Worm (Caenorhabditis elegans): Measurements from ENCODE around the gene sre-11.

sre-11 gene

ce11 chrV:7635469-7635868, 48.3 kb downstream of the sre-11 start, which contains the start of gene srd-29:
Gene srd-29, plus strand, starts transcription at chrV:7635769.
- TF ChIP-seq vab-15 (tag; optimal IDR thresholded peaks at IDR 0.05), result no peak
- no peak for TF ChIP-seq skn-1 (tag; optimal IDR thresholded peaks at IDR 0.05)
- TF ChIP-seq fkh-8 (tag; optimal IDR thresholded peaks at IDR 0.05), result no peak
- TF ChIP-seq nhr-12 (tag; optimal IDR thresholded peaks at IDR 0.05), result no peak
- TF ChIP-seq zag-1 (tag; optimal IDR thresholded peaks at IDR 0.05), result no peak
- no peak for TF ChIP-seq sup-37 (GFP tag; optimal IDR thresholded peaks at IDR 0.05)
- no peak for TF ChIP-seq xbp-1 (tag; optimal IDR thresholded peaks at IDR 0.05)
- TF ChIP-seq nhr-76 (tag; optimal IDR thresholded peaks at IDR 0.05), result no peak
- no peak for TF ChIP-seq lin-14 (GFP tag; optimal IDR thresholded peaks at IDR 0.05)
- TF ChIP-seq nhr-84 (tag; optimal IDR thresholded peaks at IDR 0.05), result no peak
- no peak for TF ChIP-seq fkh-4 (tag; optimal IDR thresholded peaks at IDR 0.05; ENCODE audit: borderline replicate concordance)
- TF ChIP-seq F16B12.6 (tag; optimal IDR thresholded peaks at IDR 0.05), result no peak
- TF ChIP-seq dsc-1 (tag; optimal IDR thresholded peaks at IDR 0.05), result no peak
- TF ChIP-seq fkh-10 (GFP tag; optimal IDR thresholded peaks at IDR 0.05), result no peak

DNA sequence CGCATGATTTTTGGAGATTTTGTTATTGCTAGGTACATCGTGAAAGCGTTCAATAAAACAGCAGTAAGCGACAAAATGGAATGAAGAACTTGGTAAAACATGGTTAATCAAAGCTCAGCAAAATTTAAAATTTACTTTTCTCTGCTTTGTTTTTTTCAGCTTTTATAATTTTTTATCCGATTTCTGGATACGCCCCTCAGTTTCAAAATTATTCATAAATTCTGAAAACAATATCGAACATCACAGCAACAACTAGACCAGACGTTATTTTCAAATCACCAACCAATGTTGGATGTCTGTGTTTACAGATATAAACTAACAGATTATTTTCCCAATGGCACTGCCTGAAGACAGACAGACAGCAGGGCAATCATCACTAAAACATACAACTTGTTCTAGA, 49.1 kb downstream of the sre-11 start, which contains the start of gene srd-31:
Gene srd-31, minus strand, starts transcription at position 101 of the 400 bp plus-strand sequence.
- TF ChIP-seq jun-1 (tag; optimal IDR thresholded peaks at IDR 0.05) (no peak), ces-1 (GFP tag; optimal IDR thresholded peaks at IDR 0.05) (no peak), nhr-12 (tag; optimal IDR thresholded peaks at IDR 0.05) (no peak)
